Fruit fly (Drosophila melanogaster) whole organism, adult: ENCODE results near the gene CG11085.

Experiments used
- CG11617 ChIP-seq: fragments of 200-800 bp; sonication (Bioruptor generic); optimal IDR thresholded peaks from 2 replicates; lab custom pipeline; 2017; ENCODE audit warnings: mild to moderate bottlenecking, missing biosample characterization, missing genetic modification reagents, missing genetic modification characterization
- CG12768 ChIP-seq: fragments of 200-800 bp; sonication (Bioruptor generic); optimal IDR thresholded peaks from 2 replicates; lab custom pipeline; 2017; ENCODE audit warnings: missing biosample characterization, missing genetic modification characterization, mild to moderate bottlenecking, moderate library complexity, missing genetic modification reagents
- CG14711 ChIP-seq: fragments of 200-800 bp; sonication (Bioruptor generic); optimal IDR thresholded peaks from 2 replicates; lab custom pipeline; 2018; ENCODE audit warnings: missing biosample characterization, mild to moderate bottlenecking, missing genetic modification characterization, moderate library complexity
- CG1620 ChIP-seq: fragments of 200-800 bp; sonication (Bioruptor generic); optimal IDR thresholded peaks from 2 replicates; lab custom pipeline; 2016; ENCODE audit warnings: missing biosample characterization, missing genetic modification characterization
- CG33017 ChIP-seq: fragments of 200-800 bp; sonication (Bioruptor generic); optimal IDR thresholded peaks from 2 replicates; lab custom pipeline; 2018; ENCODE audit warnings: missing biosample characterization, mild to moderate bottlenecking, missing genetic modification characterization, moderate library complexity
- CG5204 ChIP-seq: fragments of 200-800 bp; sonication (Bioruptor generic); optimal IDR thresholded peaks from 2 replicates; lab custom pipeline; 2016; ENCODE audit warnings: missing biosample characterization, missing genetic modification characterization
- CG7045 ChIP-seq: fragments of 200-800 bp; sonication (Bioruptor generic); optimal IDR thresholded peaks from 2 replicates; lab custom pipeline; 2017; ENCODE audit warnings: missing biosample characterization, mild to moderate bottlenecking, missing genetic modification characterization
- CG7101 ChIP-seq: fragments of 200-800 bp; sonication (Bioruptor generic); optimal IDR thresholded peaks from 2 replicates; lab custom pipeline; 2018; ENCODE audit warnings: missing biosample characterization, mild to moderate bottlenecking, missing genetic modification characterization, moderate library complexity
- Clk ChIP-seq: fragments of 200-800 bp; sonication (Bioruptor generic); optimal IDR thresholded peaks from 2 replicates; lab custom pipeline; 2017; ENCODE audit warnings: missing biosample characterization, missing genetic modification characterization
- Crg-1 ChIP-seq: fragments of 200-800 bp; sonication (Bioruptor generic); optimal IDR thresholded peaks from 2 replicates; lab custom pipeline; 2016; ENCODE audit warnings: missing biosample characterization, missing genetic modification characterization
- Hr96 ChIP-seq: fragments of 200-800 bp; sonication (Bioruptor generic); optimal IDR thresholded peaks from 2 replicates; lab custom pipeline; 2016; ENCODE audit warnings: missing biosample characterization, missing genetic modification characterization
- Mnt ChIP-seq: fragments of 200-800 bp; sonication (Bioruptor generic); optimal IDR thresholded peaks from 2 replicates; lab custom pipeline; 2016; ENCODE audit warnings: missing biosample characterization, mild to moderate bottlenecking, missing genetic modification characterization
- bab1 ChIP-seq: fragments of 200-800 bp; sonication (Bioruptor generic); optimal IDR thresholded peaks from 3 replicates; lab custom pipeline; 2019; ENCODE audit warnings: missing biosample characterization, mild to moderate bottlenecking, missing genetic modification characterization, moderate library complexity
- cic ChIP-seq: fragments of 200-800 bp; sonication (Bioruptor generic); optimal IDR thresholded peaks from 2 replicates; lab custom pipeline; 2017; ENCODE audit warnings: missing biosample characterization, mild to moderate bottlenecking, missing genetic modification characterization, moderate library complexity
- cnc ChIP-seq, 2 experiments: fragments of >200 bp; optimal IDR thresholded peaks; 2 replicates each; lab custom pipeline; 2017
- kay ChIP-seq: fragments of 200-800 bp; sonication (Bioruptor generic); peaks from one replicate; lab custom pipeline; 2016; ENCODE audit warnings: missing biosample characterization, missing genetic modification characterization, borderline replicate concordance
- ovo ChIP-seq: fragments of 200-800 bp; sonication (Bioruptor generic); optimal IDR thresholded peaks from 2 replicates; lab custom pipeline; 2016; ENCODE audit warnings: missing biosample characterization, missing genetic modification characterization
- pad ChIP-seq: fragments of 200-800 bp; sonication (Bioruptor generic); optimal IDR thresholded peaks from 3 replicates; lab custom pipeline; 2017; ENCODE audit warnings: missing biosample characterization, missing genetic modification characterization, mild to moderate bottlenecking, moderate library complexity, missing genetic modification reagents
- tj ChIP-seq: fragments of 200-800 bp; sonication (Bioruptor generic); optimal IDR thresholded peaks from 3 replicates; lab custom pipeline; 2017; ENCODE audit warnings: missing biosample characterization, mild to moderate bottlenecking, missing genetic modification characterization, moderate library complexity
- toe ChIP-seq: fragments of 200-800 bp; sonication (Bioruptor generic); optimal IDR thresholded peaks from 2 replicates; lab custom pipeline; 2016; ENCODE audit warnings: missing biosample characterization, missing genetic modification characterization

The CG11085 gene

DNA sequence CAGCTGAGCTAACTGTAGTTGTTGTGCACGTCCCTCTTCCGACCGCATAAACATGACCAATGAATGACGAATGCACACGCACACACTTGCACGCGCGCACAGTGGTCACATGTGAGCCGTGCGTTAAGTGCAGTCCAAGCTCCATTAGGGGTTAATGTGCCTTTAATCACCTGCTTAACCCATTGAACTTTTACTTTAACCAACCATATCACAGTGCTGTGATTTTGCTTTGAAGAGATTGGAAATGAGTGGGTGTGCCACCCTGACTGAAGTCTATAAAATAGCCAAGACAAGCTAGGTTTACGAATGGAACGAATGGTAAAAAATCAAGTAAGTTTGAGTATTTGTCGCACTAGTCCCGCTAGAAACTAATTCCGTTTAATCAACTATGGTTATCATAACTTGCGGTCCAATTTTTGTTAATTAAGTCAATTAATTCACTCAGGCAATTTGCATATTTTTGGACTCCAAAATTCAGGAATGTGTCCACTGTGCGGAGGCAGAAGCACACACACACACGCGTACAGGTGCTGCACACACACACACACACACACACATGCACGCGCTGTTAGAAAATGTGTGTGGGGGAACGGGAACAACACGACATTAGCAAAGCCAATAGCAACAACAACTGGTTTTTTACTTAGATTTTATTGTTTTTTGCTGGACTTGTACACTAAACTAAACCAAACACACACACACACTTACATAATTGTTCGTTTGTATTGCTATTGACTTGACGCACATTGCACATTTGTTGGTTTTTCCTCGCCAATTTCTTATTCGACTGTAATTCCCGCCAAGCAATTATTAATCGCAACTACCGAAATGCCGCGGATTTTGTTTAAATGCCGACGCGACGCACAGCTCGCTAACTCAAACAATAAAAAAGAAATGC is 24.6 kb upstream of the CG11085 start:
- TF ChIP-seq CG11617 (GFP tag; lab: Kevin White, UChicago) (peak; percentile 84), CG7101 (peak; percentile 19), Crg-1 (GFP tag; lab: Kevin White, UChicago) (no peak), Clk (GFP tag; lab: Kevin White, UChicago) (peak; percentile 32), bab1 (GFP tag; lab: Kevin White, UChicago) (peak; percentile 54), CG33017 (peak; percentile 5), tj (GFP tag; lab: Kevin White, UChicago) (peak; percentile 60), cnc (optimal IDR thresholded peaks at IDR 0.05; lab: Kevin White, UChicago) (no peak), CG1620 (GFP tag; lab: Kevin White, UChicago) (peak; percentile 46), CG5204 (GFP tag; lab: Kevin White, UChicago) (peak; percentile 56), Mnt (GFP tag; lab: Kevin White, UChicago) (peak; percentile 74), Hr96 (GFP tag; lab: Kevin White, UChicago) (no peak), toe (GFP tag; lab: Kevin White, UChicago) (peak; percentile 54), CG14711 (peak; percentile 12), ovo (GFP tag; lab: Kevin White, UChicago) (peak; percentile 90), pad (GFP tag; lab: Kevin White, UChicago) (peak; percentile 86), CG12768 (GFP tag; lab: Kevin White, UChicago) (peak; percentile 66), CG7045 (GFP tag; lab: Kevin White, UChicago) (peak; percentile 45), kay (GFP tag; lab: Kevin White, UChicago) (no peak), cic (GFP tag; lab: Kevin White, UChicago) (peak; percentile 22)

DNA sequence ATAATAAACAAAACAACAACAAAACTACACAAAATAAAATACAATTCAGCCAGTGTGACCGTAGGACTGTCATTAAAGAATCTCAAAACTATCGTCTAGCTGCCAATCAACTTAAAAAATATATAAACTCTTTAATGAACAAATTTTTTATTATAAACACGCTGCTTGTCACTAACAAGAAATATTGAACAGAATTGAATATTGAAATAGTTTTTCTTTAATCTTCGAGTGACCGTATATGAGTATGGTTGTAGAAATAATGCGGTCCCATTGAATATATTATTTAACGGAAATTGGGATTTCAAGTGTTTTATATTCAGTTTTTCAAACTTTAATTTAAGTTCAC is 24.0 kb upstream of the CG11085 start, which contains the start of gene LIMK1:
TSS of gene LIMK1 (minus strand) at position 73 of the 346 bp plus-strand sequence.
- TF ChIP-seq CG14711: peak; percentile 54
- TF ChIP-seq CG7045 (GFP tag; lab: Kevin White, UChicago): no peak
- TF ChIP-seq CG1620 (GFP tag; lab: Kevin White, UChicago): no peak
- no peak for TF ChIP-seq ovo (GFP tag; lab: Kevin White, UChicago)
- TF ChIP-seq Crg-1 (GFP tag; lab: Kevin White, UChicago): no peak
- TF ChIP-seq tj (GFP tag; lab: Kevin White, UChicago): no peak
- TF ChIP-seq Hr96 (GFP tag; lab: Kevin White, UChicago): no peak
- peak; percentile 32 for TF ChIP-seq bab1 (GFP tag; lab: Kevin White, UChicago)
- no peak for TF ChIP-seq CG11617 (GFP tag; lab: Kevin White, UChicago)
- no peak for TF ChIP-seq Clk (GFP tag; lab: Kevin White, UChicago)
- TF ChIP-seq CG5204 (GFP tag; lab: Kevin White, UChicago): no peak
- no peak for TF ChIP-seq cic (GFP tag; lab: Kevin White, UChicago)
- TF ChIP-seq toe (GFP tag; lab: Kevin White, UChicago): no peak

DNA sequence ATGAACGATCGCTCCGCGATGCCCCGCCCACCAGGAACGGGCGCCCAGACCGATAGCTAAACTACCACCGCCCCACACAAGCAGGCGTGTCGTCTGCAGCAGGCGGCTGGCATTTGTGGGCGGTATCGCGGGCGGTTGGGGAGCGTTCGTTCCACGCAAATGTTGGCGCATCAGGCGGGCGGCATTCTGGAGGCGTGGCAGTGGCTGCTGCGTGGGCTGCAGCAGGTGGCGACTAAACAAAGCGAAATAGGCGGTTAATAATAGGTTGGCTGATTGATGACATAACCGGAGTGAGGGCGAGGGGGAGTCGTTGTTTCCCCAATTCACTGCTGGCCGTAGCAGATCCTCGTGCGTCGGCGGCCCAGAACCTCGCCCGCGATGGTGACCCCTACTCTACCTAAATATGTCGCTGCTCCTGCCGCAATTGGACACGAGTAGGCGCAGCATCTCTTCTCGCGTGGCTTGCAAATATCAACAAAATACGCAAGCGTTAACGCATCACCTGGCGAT is 21.0 kb upstream of the CG11085 start:
- peak; percentile 62 for TF ChIP-seq Mnt (GFP tag; lab: Kevin White, UChicago)
- TF ChIP-seq Crg-1 (GFP tag; lab: Kevin White, UChicago): no peak
- TF ChIP-seq CG5204 (GFP tag; lab: Kevin White, UChicago): no peak

DNA sequence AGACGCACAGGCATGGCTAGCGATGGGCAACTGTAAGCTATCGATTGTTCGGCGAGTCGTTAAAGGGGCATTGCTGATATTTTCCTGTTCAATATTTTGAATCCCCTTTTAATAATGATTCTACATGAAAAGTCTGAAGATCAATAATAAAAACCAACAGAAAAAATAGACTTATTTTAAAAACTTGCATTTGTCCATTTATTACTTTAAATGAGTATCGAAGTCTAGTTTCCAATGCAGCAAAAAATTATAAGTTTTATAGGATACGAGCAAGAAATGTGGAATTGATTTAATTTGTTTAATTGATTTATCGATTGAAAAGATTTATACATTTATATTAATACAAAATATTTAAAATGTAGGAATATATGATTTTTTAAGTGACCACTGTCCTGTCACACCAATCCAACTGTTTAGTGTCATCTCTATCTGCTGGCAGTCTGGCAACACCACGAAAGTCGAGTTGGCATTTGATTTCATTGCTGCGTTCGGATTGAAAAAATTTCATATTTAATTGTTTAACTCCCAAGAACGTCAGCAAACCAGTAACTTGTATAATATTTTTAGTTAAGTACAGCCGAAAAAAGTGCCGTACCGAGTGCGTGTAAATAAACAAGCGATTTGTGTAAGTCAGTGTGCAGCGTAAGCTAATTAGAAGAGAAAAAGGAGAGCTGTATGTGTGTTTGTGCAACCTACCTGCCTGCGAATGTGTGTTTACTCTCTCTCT is 20.3 kb upstream of the CG11085 start, which contains the start of the genes CG1824 and Sec16:
TSS of gene CG1824 (minus strand) at position 15 of the 727 bp plus-strand sequence.
TSS of gene Sec16 (plus strand) at position 438 of the 727 bp plus-strand sequence.
- TF ChIP-seq pad (GFP tag; lab: Kevin White, UChicago) (peak; percentile 67), CG7101 (peak; percentile 61), tj (GFP tag; lab: Kevin White, UChicago) (peak; percentile 68), CG7045 (GFP tag; lab: Kevin White, UChicago) (peak; percentile 15), CG33017 (no peak), CG11617 (GFP tag; lab: Kevin White, UChicago) (peak; percentile 69), ovo (GFP tag; lab: Kevin White, UChicago) (peak; percentile 60), CG5204 (GFP tag; lab: Kevin White, UChicago) (no peak), Crg-1 (GFP tag; lab: Kevin White, UChicago) (peak; percentile 12), CG14711 (peak; percentile 31), CG1620 (GFP tag; lab: Kevin White, UChicago) (peak; percentile 45), cnc (optimal IDR thresholded peaks at IDR 0.05; lab: Kevin White, UChicago) (no peak), toe (GFP tag; lab: Kevin White, UChicago) (peak; percentile 66)

DNA sequence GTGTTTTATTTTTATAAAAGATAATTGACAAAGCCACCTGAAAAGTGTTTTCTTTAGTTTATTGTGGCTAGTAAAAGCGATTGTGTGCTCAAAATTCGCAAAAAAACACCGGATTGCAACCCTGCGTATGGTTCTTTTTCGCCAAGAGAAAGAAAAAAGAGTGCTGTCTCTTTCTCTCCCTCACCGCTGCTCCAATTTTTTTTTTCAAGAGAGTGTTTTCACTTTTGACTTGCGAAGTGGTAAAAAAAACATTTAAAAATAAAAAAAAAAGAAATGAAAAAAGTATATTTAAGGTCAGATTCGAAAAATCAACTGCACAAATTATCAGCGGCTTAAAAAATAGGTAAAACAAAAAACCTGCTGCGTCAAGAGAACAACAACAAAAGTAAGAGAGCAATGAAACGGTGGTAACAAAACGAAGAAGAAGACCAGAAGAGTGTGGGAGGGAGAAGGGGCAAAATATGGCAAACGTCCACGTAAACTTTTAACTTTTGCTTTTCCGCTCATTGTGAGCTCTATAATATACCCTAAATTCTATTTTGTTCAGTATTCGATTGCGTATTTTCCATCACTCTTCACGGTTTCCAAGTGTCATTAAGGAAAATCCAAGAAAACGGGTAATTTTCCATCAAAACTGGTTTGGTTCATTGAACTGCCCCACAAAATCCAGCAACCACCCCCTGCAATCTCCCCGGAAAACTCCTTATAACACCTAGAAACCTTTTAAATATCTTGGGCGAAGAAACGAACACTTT is 19.6 kb upstream of the CG11085 start:
- TF ChIP-seq cic (GFP tag; lab: Kevin White, UChicago) (peak; percentile 14), pad (GFP tag; lab: Kevin White, UChicago) (no peak), toe (GFP tag; lab: Kevin White, UChicago) (no peak), Mnt (GFP tag; lab: Kevin White, UChicago) (peak; percentile 26), CG5204 (GFP tag; lab: Kevin White, UChicago) (no peak), tj (GFP tag; lab: Kevin White, UChicago) (peak; percentile 46), CG12768 (GFP tag; lab: Kevin White, UChicago) (peak; percentile 34), kay (GFP tag; lab: Kevin White, UChicago) (no peak), CG7101 (no peak), CG1620 (GFP tag; lab: Kevin White, UChicago) (peak; percentile 41), bab1 (GFP tag; lab: Kevin White, UChicago) (no peak), ovo (GFP tag; lab: Kevin White, UChicago) (peak; percentile 22), CG14711 (no peak)
